Worm (Caenorhabditis elegans) whole organism, L1 larva: Measurements from ENCODE around the gene M04G7.2.

Experiments
- ama-1 ChIP-seq: fragments of 150-350 bp; optimal IDR thresholded peaks from 2 replicates; lab custom pipeline; 2014
- elt-2 ChIP-seq: sonication (generic microtip); optimal IDR thresholded peaks from 2 replicates; lab custom pipeline; 2016; ENCODE audit warnings: missing genetic modification characterization, mild to moderate bottlenecking, inconsistent platforms, missing compliant biosample characterization, missing genetic modification reagents
- sptf-1 ChIP-seq: fragments of 150-350 bp; optimal IDR thresholded peaks from 2 replicates; lab custom pipeline; 2014; ENCODE audit warnings: missing biosample characterization, missing genetic modification characterization

DNA sequence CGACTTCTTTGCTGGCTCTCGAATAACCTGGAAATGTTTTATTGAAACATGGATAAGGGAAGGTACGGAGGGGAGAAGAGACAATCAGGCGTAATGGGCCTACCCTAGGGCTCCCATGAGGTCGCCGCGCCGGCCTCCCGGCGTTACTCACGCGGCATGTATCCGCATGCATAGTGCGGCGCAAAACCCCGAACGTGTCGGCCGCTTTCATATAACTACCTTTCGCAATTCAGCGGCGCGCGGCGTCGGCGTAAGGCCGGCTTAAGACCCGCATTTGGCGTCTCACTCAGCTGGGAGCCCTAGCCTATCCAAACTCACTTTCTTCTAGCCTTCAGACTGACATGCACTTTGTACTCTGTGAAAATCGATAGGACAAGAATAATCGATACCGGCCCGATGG, 1.2 kb upstream of the M04G7.2 start:
- TF ChIP-seq ama-1 (lab: Kevin White, UChicago) (no peak), elt-2 (no peak), sptf-1 (tag; lab: Kevin White, UChicago) (no peak)
